Fruit fly (Drosophila melanogaster) whole organism, embryonic: Measurements from ENCODE around the gene Grip84.

Source experiments
- CG10462 ChIP-seq: fragments of 200-800 bp; sonication (Bioruptor generic); optimal IDR thresholded peaks from 2 replicates; lab custom pipeline; 2016; ENCODE audit warnings: missing biosample characterization, missing genetic modification characterization
- CG10959 ChIP-seq: fragments of 200-800 bp; sonication (Bioruptor generic); IDR thresholded peaks from 2 replicates; pipeline ENCODE4 v1.3.6; 2022; ENCODE audit warnings: missing biosample characterization, missing genetic modification characterization
- CG11456 ChIP-seq: fragments of 200-800 bp; sonication (Bioruptor generic); IDR thresholded peaks from 3 replicates; pipeline ENCODE4 v1.3.6; 2022; ENCODE audit warnings: missing biosample characterization, missing genetic modification characterization
- CG12219 ChIP-seq: fragments of 200-800 bp; sonication (Bioruptor generic); optimal IDR thresholded peaks from 3 replicates; lab custom pipeline; 2018; ENCODE audit warnings: missing biosample characterization, mild to moderate bottlenecking, missing genetic modification characterization
- CG13424 ChIP-seq: fragments of 200-800 bp; sonication (Bioruptor generic); optimal IDR thresholded peaks from 2 replicates; lab custom pipeline; 2019; ENCODE audit warnings: missing biosample characterization, mild to moderate bottlenecking, missing genetic modification characterization, moderate library complexity
- CG13894 ChIP-seq: fragments of 200-800 bp; sonication (Bioruptor generic); optimal IDR thresholded peaks from 3 replicates; lab custom pipeline; 2018; ENCODE audit warnings: missing biosample characterization, mild to moderate bottlenecking, missing genetic modification characterization, moderate library complexity
- CG14667 ChIP-seq: fragments of 200-800 bp; sonication (Bioruptor generic); IDR thresholded peaks from 2 replicates; pipeline ENCODE4 v1.3.6; 2022; ENCODE audit warnings: missing biosample characterization, missing genetic modification characterization
- CG15269 ChIP-seq: fragments of 200-800 bp; sonication (Bioruptor generic); optimal IDR thresholded peaks from 2 replicates; lab custom pipeline; 2018; ENCODE audit warnings: missing biosample characterization, mild to moderate bottlenecking, missing genetic modification characterization, moderate library complexity
- CG15479 ChIP-seq: fragments of 200-800 bp; sonication (Bioruptor generic); optimal IDR thresholded peaks from 3 replicates; lab custom pipeline; 2019; ENCODE audit warnings: missing biosample characterization, mild to moderate bottlenecking, missing genetic modification characterization, moderate library complexity
- CG15601 ChIP-seq: fragments of 200-800 bp; sonication (Bioruptor generic); optimal IDR thresholded peaks from 3 replicates; lab custom pipeline; 2019; ENCODE audit warnings: missing biosample characterization, mild to moderate bottlenecking, missing genetic modification characterization, moderate library complexity
- CG1603 ChIP-seq: fragments of 200-800 bp; sonication (Bioruptor generic); optimal IDR thresholded peaks from 2 replicates; lab custom pipeline; 2019; ENCODE audit warnings: missing biosample characterization, mild to moderate bottlenecking, missing genetic modification characterization, moderate library complexity
- CG17361 ChIP-seq: fragments of 200-800 bp; sonication (Bioruptor generic); IDR thresholded peaks from 3 replicates; pipeline ENCODE4 v1.3.6; 2022; ENCODE audit warnings: missing biosample characterization, missing genetic modification characterization
- CG18619 ChIP-seq: fragments of 200-800 bp; sonication (Bioruptor generic); optimal IDR thresholded peaks from 3 replicates; lab custom pipeline; 2017; ENCODE audit warnings: missing biosample characterization, mild to moderate bottlenecking, missing genetic modification characterization
- CG2120 ChIP-seq: fragments of 200-800 bp; sonication (Bioruptor generic); optimal IDR thresholded peaks from 3 replicates; lab custom pipeline; 2016; ENCODE audit warnings: missing biosample characterization, missing genetic modification characterization
- CG2202 ChIP-seq: fragments of 200-800 bp; sonication (Bioruptor generic); optimal IDR thresholded peaks from 2 replicates; lab custom pipeline; 2018; ENCODE audit warnings: missing biosample characterization, mild to moderate bottlenecking, missing genetic modification characterization
- CG32767 ChIP-seq: fragments of 200-800 bp; sonication (Bioruptor generic); IDR thresholded peaks from 2 replicates; pipeline ENCODE4 v1.3.6; 2022; ENCODE audit warnings: missing biosample characterization, missing genetic modification characterization
- CG4424 ChIP-seq: fragments of 200-800 bp; sonication (Bioruptor generic); optimal IDR thresholded peaks from 3 replicates; lab custom pipeline; 2016; ENCODE audit warnings: missing biosample characterization, missing genetic modification characterization
- CG6654 ChIP-seq: fragments of 200-800 bp; sonication (Bioruptor generic); optimal IDR thresholded peaks from 2 replicates; lab custom pipeline; 2017; ENCODE audit warnings: missing biosample characterization, mild to moderate bottlenecking, missing genetic modification characterization
- CG7271 ChIP-seq: fragments of 200-800 bp; sonication (Bioruptor generic); optimal IDR thresholded peaks from 2 replicates; lab custom pipeline; 2018; ENCODE audit warnings: missing biosample characterization, mild to moderate bottlenecking, missing genetic modification characterization, moderate library complexity
- CG7372 ChIP-seq: fragments of 200-800 bp; sonication (Bioruptor generic); IDR thresholded peaks from 2 replicates; pipeline ENCODE4 v1.3.6; 2022; ENCODE audit warnings: missing biosample characterization, missing genetic modification characterization
- CG7556 ChIP-seq: fragments of 200-800 bp; sonication (Bioruptor generic); optimal IDR thresholded peaks from 2 replicates; lab custom pipeline; 2017; ENCODE audit warnings: missing biosample characterization, mild to moderate bottlenecking, missing genetic modification characterization
- CG7987 ChIP-seq: fragments of 200-800 bp; sonication (Bioruptor generic); optimal IDR thresholded peaks from 2 replicates; lab custom pipeline; 2018; ENCODE audit warnings: missing biosample characterization, mild to moderate bottlenecking, missing genetic modification characterization, moderate library complexity
- CG8944 ChIP-seq: fragments of 200-800 bp; sonication (Bioruptor generic); optimal IDR thresholded peaks from 3 replicates; lab custom pipeline; 2016; ENCODE audit warnings: missing biosample characterization, missing genetic modification characterization
- Chrac-16 ChIP-seq: fragments of 200-800 bp; sonication (Bioruptor generic); optimal IDR thresholded peaks from 3 replicates; lab custom pipeline; 2016; ENCODE audit warnings: missing biosample characterization, missing genetic modification characterization
- Deaf1 ChIP-seq: fragments of 200-800 bp; optimal IDR thresholded peaks from 3 replicates; lab custom pipeline; 2019; ENCODE audit warnings: missing biosample characterization, mild to moderate bottlenecking, missing genetic modification characterization, moderate library complexity
- GATAe ChIP-seq: fragments of 200-800 bp; sonication (Bioruptor generic); conservative IDR thresholded peaks from 2 replicates; pipeline ENCODE4 v1.3.6; 2022; ENCODE audit warnings: missing biosample characterization, missing genetic modification characterization
- HLH3B ChIP-seq: fragments of 200-800 bp; sonication (Bioruptor generic); IDR thresholded peaks from 2 replicates; pipeline ENCODE4 v1.3.6; 2022; ENCODE audit warnings: missing biosample characterization, missing genetic modification characterization
- MTF-1 ChIP-seq: fragments of 200-800 bp; sonication (Bioruptor generic); optimal IDR thresholded peaks from 2 replicates; lab custom pipeline; 2018; ENCODE audit warnings: missing biosample characterization, mild to moderate bottlenecking, missing genetic modification characterization, borderline replicate concordance
- Max ChIP-seq: fragments of 200-800 bp; sonication (Bioruptor generic); optimal IDR thresholded peaks from 2 replicates; lab custom pipeline; 2016; ENCODE audit warnings: missing biosample characterization, mild to moderate bottlenecking, missing genetic modification characterization
- Rfx ChIP-seq: fragments of 200-800 bp; sonication (Bioruptor generic); IDR thresholded peaks from 2 replicates; pipeline ENCODE4 v1.3.6; 2022; ENCODE audit warnings: missing biosample characterization, missing genetic modification characterization
- Tbp ChIP-seq: fragments of >200 bp; optimal IDR thresholded peaks from 2 replicates; lab custom pipeline; 2018; ENCODE audit warnings: missing biosample characterization, missing genetic modification characterization
- Vsx1 ChIP-seq: fragments of 200-800 bp; sonication (Bioruptor generic); optimal IDR thresholded peaks from 2 replicates; lab custom pipeline; 2017; ENCODE audit warnings: missing biosample characterization, mild to moderate bottlenecking, missing genetic modification characterization, missing genetic modification reagents
- chif ChIP-seq, 2 experiments: fragments of 200-800 bp; sonication (Bioruptor generic); optimal IDR thresholded peaks; 3 replicates each; lab custom pipeline; 2016; ENCODE audit warnings: missing biosample characterization in 2 of 2, missing genetic modification characterization in 2 of 2
- crp ChIP-seq, 2 experiments: fragments of 200-800 bp; sonication (Bioruptor generic); optimal IDR thresholded peaks; 2 replicates in 1 of 2; 3 replicates in 1 of 2; lab custom pipeline; 2017; ENCODE audit warnings: missing biosample characterization in 2 of 2, missing genetic modification characterization in 2 of 2, mild to moderate bottlenecking in 1 of 2, moderate library complexity in 1 of 2
- dan ChIP-seq: fragments of 200-800 bp; sonication (Bioruptor generic); IDR thresholded peaks from 2 replicates; pipeline ENCODE4 v1.3.6; 2022; ENCODE audit warnings: missing biosample characterization, missing genetic modification characterization
- eyg ChIP-seq: fragments of 200-800 bp; sonication (Bioruptor generic); optimal IDR thresholded peaks from 3 replicates; lab custom pipeline; 2016; ENCODE audit warnings: missing biosample characterization, missing genetic modification characterization
- h ChIP-seq: fragments of >200 bp; optimal IDR thresholded peaks from 2 replicates; lab custom pipeline; 2017
- hkb ChIP-seq, 2 experiments: fragments of 200-800 bp in 1 of 2; fragments of >200 bp in 1 of 2; sonication (Bioruptor generic) in 1 of 2; IDR thresholded peaks in 1 of 2; optimal IDR thresholded peaks in 1 of 2; 2 replicates each; pipeline versions ENCODE4 v1.3.6 to Lab custom; 2017 to 2022; ENCODE audit warnings: missing biosample characterization in 1 of 2, missing genetic modification characterization in 1 of 2
- mam ChIP-seq: fragments of 200-800 bp; sonication (Bioruptor generic); optimal IDR thresholded peaks from 3 replicates; lab custom pipeline; 2016; ENCODE audit warnings: missing biosample characterization, missing genetic modification characterization
- org-1 ChIP-seq: fragments of 200-800 bp; sonication (Bioruptor generic); optimal IDR thresholded peaks from 2 replicates; lab custom pipeline; 2017; ENCODE audit warnings: missing biosample characterization, missing genetic modification characterization
- pb ChIP-seq: fragments of 200-800 bp; sonication (Bioruptor generic); optimal IDR thresholded peaks from 3 replicates; lab custom pipeline; 2016; ENCODE audit warnings: missing biosample characterization, missing genetic modification characterization
- row ChIP-seq: fragments of 200-800 bp; sonication (Bioruptor generic); IDR thresholded peaks from 3 replicates; pipeline ENCODE4 v1.3.6; 2022; ENCODE audit warnings: missing biosample characterization, missing genetic modification characterization
- salm ChIP-seq: fragments of 200-800 bp; sonication (Bioruptor generic); optimal IDR thresholded peaks from 2 replicates; lab custom pipeline; 2018; ENCODE audit warnings: missing biosample characterization, mild to moderate bottlenecking, missing genetic modification characterization
- sc ChIP-seq, 3 experiments: fragments of >200 bp in 2 of 3; fragments of 200-800 bp in 1 of 3; sonication (Bioruptor generic) in 1 of 3; optimal IDR thresholded peaks; 2 replicates in 2 of 3; 3 replicates in 1 of 3; lab custom pipeline; 2017; ENCODE audit warnings: mild to moderate bottlenecking in 1 of 3, missing biosample characterization in 1 of 3, missing genetic modification characterization in 1 of 3, missing genetic modification reagents in 1 of 3
- seq ChIP-seq: fragments of 200-800 bp; sonication (Bioruptor generic); IDR thresholded peaks from 2 replicates; pipeline ENCODE4 v1.3.6; 2022; ENCODE audit warnings: missing biosample characterization, missing genetic modification characterization
- slbo ChIP-seq: fragments of 200-800 bp; sonication (Bioruptor generic); IDR thresholded peaks from 2 replicates; pipeline ENCODE4 v1.3.6; 2022; ENCODE audit warnings: missing biosample characterization, missing genetic modification characterization
- stc ChIP-seq: fragments of 200-800 bp; sonication (Bioruptor generic); IDR thresholded peaks from 2 replicates; pipeline ENCODE4 v1.3.6; 2022; ENCODE audit warnings: missing biosample characterization, missing genetic modification characterization
- tgo ChIP-seq: fragments of 200-800 bp; sonication (Bioruptor generic); IDR thresholded peaks from 3 replicates; pipeline ENCODE4 v1.3.6; 2022; ENCODE audit warnings: missing biosample characterization, missing genetic modification characterization
- tup ChIP-seq: fragments of 200-800 bp; sonication (Bioruptor generic); optimal IDR thresholded peaks from 2 replicates; lab custom pipeline; 2016; ENCODE audit warnings: missing biosample characterization, mild to moderate bottlenecking, missing genetic modification characterization, moderate library complexity
- unpg ChIP-seq: fragments of 200-800 bp; sonication (Bioruptor generic); optimal IDR thresholded peaks from 3 replicates; lab custom pipeline; 2018; ENCODE audit warnings: missing biosample characterization, mild to moderate bottlenecking, missing genetic modification characterization, moderate library complexity
- zen2 ChIP-seq: fragments of 200-800 bp; sonication (Bioruptor generic); IDR thresholded peaks from 3 replicates; pipeline ENCODE4 v1.3.6; 2022; ENCODE audit warnings: missing biosample characterization, missing genetic modification characterization; ENCODE audit not compliant: partially characterized antibody

Grip84 gene

DNA sequence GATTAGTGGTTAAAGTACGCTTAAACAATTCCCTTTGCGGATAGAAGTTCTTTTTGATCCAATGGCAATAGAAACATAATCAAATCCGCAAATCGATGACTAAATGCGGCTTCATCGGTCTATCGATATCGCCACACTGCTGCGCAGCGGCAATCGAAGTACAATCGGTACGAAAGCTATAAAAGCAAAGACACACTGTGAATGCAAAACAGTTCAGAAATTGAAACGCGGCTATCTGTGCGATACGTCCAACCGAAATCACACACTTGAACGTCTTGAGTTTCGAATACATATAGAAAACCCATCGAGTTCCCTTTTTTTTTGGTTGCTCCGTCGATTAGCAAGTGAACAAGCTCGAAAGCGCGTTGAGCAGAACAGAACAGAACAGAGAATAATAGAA is 39.4 kb upstream of the Grip84 start, which contains the start of gene CG14207 (continued):
- no peak for TF ChIP-seq CG7271 (tag; lab: Kevin White, UChicago)
- no peak for TF ChIP-seq CG8944 (GFP tag; lab: Kevin White, UChicago)
- no peak for TF ChIP-seq mam
- peak; percentile 31 for TF ChIP-seq CG15269 (tag; lab: Kevin White, UChicago)
- no peak for TF ChIP-seq sc (optimal IDR thresholded peaks at IDR 0.05; lab: Kevin White, UChicago)
- no peak for TF ChIP-seq sc (GFP tag; optimal IDR thresholded peaks at IDR 0.05; lab: Kevin White, UChicago)
- peak; percentile 67 for TF ChIP-seq zen2 (GFP tag; lab: Robert Waterston, UW)
- peak; percentile 9 for TF ChIP-seq MTF-1 (GFP tag; lab: Kevin White, UChicago)
- TF ChIP-seq CG4424 (GFP tag; lab: Kevin White, UChicago): no peak
- TF ChIP-seq tup: no peak
- TF ChIP-seq pb (GFP tag; lab: Kevin White, UChicago): no peak
- no peak for TF ChIP-seq tgo (GFP tag; lab: Robert Waterston, UW)
- TF ChIP-seq GATAe (GFP tag; lab: Robert Waterston, UW): no peak
- TF ChIP-seq CG2120 (GFP tag; lab: Kevin White, UChicago): no peak
- no peak for TF ChIP-seq CG13424 (tag; lab: Kevin White, UChicago)
- TF ChIP-seq Max (GFP tag; lab: Kevin White, UChicago): no peak
- TF ChIP-seq CG6654 (GFP tag; lab: Kevin White, UChicago): no peak
- TF ChIP-seq salm (tag; lab: Kevin White, UChicago): no peak
- peak; percentile 35; the same call in 1 of the 2 replicates for TF ChIP-seq Rfx (GFP tag; lab: Robert Waterston, UW)
- TF ChIP-seq CG11456 (GFP tag; lab: Robert Waterston, UW): no peak
- no peak for TF ChIP-seq Vsx1 (GFP tag; lab: Kevin White, UChicago)
- no peak for TF ChIP-seq Tbp (GFP tag; lab: Kevin White, UChicago)
- 0 out of 3 replicates have a peak, but pooled peaks have one; percentile 19 for TF ChIP-seq CG17361 (GFP tag; lab: Robert Waterston, UW)
- TF ChIP-seq CG18619 (GFP tag; lab: Kevin White, UChicago): no peak
- no peak for TF ChIP-seq CG12219 (GFP tag; lab: Kevin White, UChicago)
- peak; percentile 10 for TF ChIP-seq Deaf1 (tag; lab: Kevin White, UChicago)
- no peak for TF ChIP-seq CG7372 (GFP tag; lab: Robert Waterston, UW)
- TF ChIP-seq CG7987: peak; percentile 26
- peak; percentile 41; the same call in 1 of the 2 replicates for TF ChIP-seq slbo (GFP tag; lab: Robert Waterston, UW)
- TF ChIP-seq org-1 (GFP tag; lab: Kevin White, UChicago): no peak
- TF ChIP-seq HLH3B (GFP tag; lab: Robert Waterston, UW): no peak
- no peak for TF ChIP-seq CG10959 (GFP tag; lab: Robert Waterston, UW)
- TF ChIP-seq Chrac-16: no peak
- no peak for TF ChIP-seq hkb (optimal IDR thresholded peaks at IDR 0.05; lab: Kevin White, UChicago)
- TF ChIP-seq hkb (GFP tag; IDR thresholded peaks at IDR 0.05; lab: Robert Waterston, UW): no peak
- TF ChIP-seq CG15601 (tag; lab: Kevin White, UChicago): peak; percentile 10
- no peak for TF ChIP-seq CG7556 (GFP tag; lab: Kevin White, UChicago)
- no peak for TF ChIP-seq CG14667 (GFP tag; lab: Robert Waterston, UW)
- TF ChIP-seq CG1603 (tag; lab: Kevin White, UChicago): peak; percentile 20
- no peak for TF ChIP-seq stc (GFP tag; lab: Robert Waterston, UW)
- TF ChIP-seq seq: no peak
- peak; percentile 13; the same call in 1 of the 3 replicates for TF ChIP-seq row (GFP tag; lab: Robert Waterston, UW)
- TF ChIP-seq CG10462: no peak
- TF ChIP-seq CG13894: peak; percentile 52
- peak; percentile 24; the same call in 1 of the 2 replicates for TF ChIP-seq CG32767 (GFP tag; lab: Robert Waterston, UW)
- TF ChIP-seq h (lab: Kevin White, UChicago): no peak
- TF ChIP-seq dan: no peak
- TF ChIP-seq crp (GFP tag; optimal IDR thresholded peaks at IDR 0.05; lab: Kevin White, UChicago): no peak
- no peak for TF ChIP-seq chif (GFP tag; optimal IDR thresholded peaks at IDR 0.05; lab: Kevin White, UChicago)
- no peak for TF ChIP-seq CG2202 (tag; lab: Kevin White, UChicago)
- TF ChIP-seq CG15479 (GFP tag; lab: Kevin White, UChicago): no peak
- TF ChIP-seq unpg: peak; percentile 6
- TF ChIP-seq eyg (GFP tag; lab: Kevin White, UChicago): peak; percentile 8
